Fruit fly (Drosophila melanogaster) whole organism, embryonic: ENCODE measurements around the gene CG6236.

Experiments
- Ada2b ChIP-seq: fragments of 200-800 bp; sonication (Bioruptor generic); IDR thresholded peaks from 2 replicates; pipeline ENCODE4 v1.3.6; 2022; ENCODE audit warnings: missing biosample characterization, missing genetic modification characterization
- C15 ChIP-seq: fragments of 200-800 bp; sonication (Bioruptor generic); IDR thresholded peaks from 3 replicates; pipeline ENCODE4 v1.3.6; 2022; ENCODE audit warnings: missing biosample characterization, missing genetic modification characterization
- CG10565 ChIP-seq: fragments of 200-800 bp; sonication (Bioruptor generic); optimal IDR thresholded peaks from 3 replicates; lab custom pipeline; 2016; ENCODE audit warnings: missing biosample characterization, mild to moderate bottlenecking, missing genetic modification characterization
- CG11695 ChIP-seq: fragments of 200-800 bp; sonication (Bioruptor generic); IDR thresholded peaks from 3 replicates; pipeline ENCODE4 v1.3.6; 2022; ENCODE audit warnings: missing biosample characterization, missing genetic modification characterization
- CG12659 ChIP-seq: fragments of 200-800 bp; sonication (Bioruptor generic); optimal IDR thresholded peaks from 3 replicates; lab custom pipeline; 2017; ENCODE audit warnings: mild to moderate bottlenecking, missing biosample characterization, missing genetic modification reagents, missing genetic modification characterization
- CG13424 ChIP-seq: fragments of 200-800 bp; sonication (Bioruptor generic); optimal IDR thresholded peaks from 2 replicates; lab custom pipeline; 2019; ENCODE audit warnings: missing biosample characterization, mild to moderate bottlenecking, missing genetic modification characterization, moderate library complexity
- CG13624 ChIP-seq: fragments of 200-800 bp; sonication (Bioruptor generic); optimal IDR thresholded peaks from 2 replicates; lab custom pipeline; 2016; ENCODE audit warnings: missing biosample characterization, missing genetic modification characterization
- CG14710 ChIP-seq: fragments of 200-800 bp; sonication (Bioruptor generic); optimal IDR thresholded peaks from 3 replicates; lab custom pipeline; 2019; ENCODE audit warnings: missing biosample characterization, mild to moderate bottlenecking, missing genetic modification characterization, moderate library complexity
- CG17829 ChIP-seq: fragments of 200-800 bp; optimal IDR thresholded peaks from 2 replicates; lab custom pipeline; 2019; ENCODE audit warnings: missing biosample characterization, mild to moderate bottlenecking, missing genetic modification characterization, moderate library complexity
- CG31224 ChIP-seq: fragments of 200-800 bp; sonication (Bioruptor generic); IDR thresholded peaks from 2 replicates; pipeline ENCODE4 v1.3.6; 2022; ENCODE audit warnings: missing biosample characterization, missing genetic modification characterization
- CG31441 ChIP-seq: fragments of 200-800 bp; sonication (Bioruptor generic); IDR thresholded peaks from 2 replicates; pipeline ENCODE4 v1.3.6; 2022; ENCODE audit warnings: missing biosample characterization, missing genetic modification characterization
- CG32767 ChIP-seq: fragments of 200-800 bp; sonication (Bioruptor generic); IDR thresholded peaks from 2 replicates; pipeline ENCODE4 v1.3.6; 2022; ENCODE audit warnings: missing biosample characterization, missing genetic modification characterization
- CG34422 ChIP-seq: fragments of 200-800 bp; sonication (Bioruptor generic); IDR thresholded peaks from 3 replicates; pipeline ENCODE4 v1.3.6; 2022; ENCODE audit warnings: missing biosample characterization, missing genetic modification characterization
- CG4282 ChIP-seq: fragments of 200-800 bp; sonication (Bioruptor generic); optimal IDR thresholded peaks from 2 replicates; lab custom pipeline; 2016; ENCODE audit warnings: missing biosample characterization, missing genetic modification characterization
- CG4404 ChIP-seq: fragments of 200-800 bp; sonication (Bioruptor generic); IDR thresholded peaks from 2 replicates; pipeline ENCODE4 v1.3.6; 2022; ENCODE audit warnings: missing biosample characterization, missing genetic modification characterization
- CG4707 ChIP-seq: fragments of 200-800 bp; sonication (Bioruptor generic); optimal IDR thresholded peaks from 2 replicates; lab custom pipeline; 2018; ENCODE audit warnings: missing biosample characterization, mild to moderate bottlenecking, missing genetic modification characterization, moderate library complexity
- CG5180 ChIP-seq: fragments of 200-800 bp; sonication (Bioruptor generic); optimal IDR thresholded peaks from 3 replicates; lab custom pipeline; 2017; ENCODE audit warnings: missing biosample characterization, missing genetic modification characterization, mild to moderate bottlenecking, moderate library complexity, missing genetic modification reagents
- CG7271 ChIP-seq: fragments of 200-800 bp; sonication (Bioruptor generic); optimal IDR thresholded peaks from 2 replicates; lab custom pipeline; 2018; ENCODE audit warnings: missing biosample characterization, mild to moderate bottlenecking, missing genetic modification characterization, moderate library complexity
- CG8924 ChIP-seq: fragments of 200-800 bp; optimal IDR thresholded peaks from 3 replicates; lab custom pipeline; 2019; ENCODE audit warnings: missing biosample characterization, mild to moderate bottlenecking, missing genetic modification characterization, moderate library complexity
- Doc3 ChIP-seq: fragments of 200-800 bp; sonication (Bioruptor generic); IDR thresholded peaks from 3 replicates; pipeline ENCODE4 v1.3.6; 2022; ENCODE audit warnings: missing biosample characterization, missing genetic modification characterization; ENCODE audit not compliant: partially characterized antibody
- Fer2 ChIP-seq: fragments of 200-800 bp; sonication (Bioruptor generic); optimal IDR thresholded peaks from 2 replicates; lab custom pipeline; 2018; ENCODE audit warnings: missing biosample characterization, mild to moderate bottlenecking, missing genetic modification characterization, moderate library complexity
- HLH54F ChIP-seq: fragments of 200-800 bp; sonication (Bioruptor generic); optimal IDR thresholded peaks from 3 replicates; lab custom pipeline; 2016; ENCODE audit warnings: missing biosample characterization, missing genetic modification characterization
- PHDP ChIP-seq: fragments of 200-800 bp; sonication (Bioruptor generic); optimal IDR thresholded peaks from 3 replicates; lab custom pipeline; 2018; ENCODE audit warnings: missing biosample characterization, mild to moderate bottlenecking, missing genetic modification characterization, moderate library complexity
- Sin3A ChIP-seq: fragments of >200 bp; optimal IDR thresholded peaks from 2 replicates; lab custom pipeline; 2018
- Ssrp ChIP-seq: fragments of 200-800 bp; sonication (Bioruptor generic); optimal IDR thresholded peaks from 2 replicates; lab custom pipeline; 2018; ENCODE audit warnings: missing biosample characterization, mild to moderate bottlenecking, missing genetic modification characterization, moderate library complexity
- Xrp1 ChIP-seq: fragments of 200-800 bp; sonication (Bioruptor generic); IDR thresholded peaks from 2 replicates; pipeline ENCODE4 v1.3.6; 2022; ENCODE audit warnings: missing biosample characterization, missing genetic modification characterization
- abd-A ChIP-seq: fragments of 200-800 bp; sonication (Bioruptor generic); optimal IDR thresholded peaks from 3 replicates; lab custom pipeline; 2019; ENCODE audit warnings: missing biosample characterization, mild to moderate bottlenecking, missing genetic modification characterization, moderate library complexity
- ac ChIP-seq: fragments of 200-800 bp; sonication (Bioruptor generic); optimal IDR thresholded peaks from 3 replicates; lab custom pipeline; 2017; ENCODE audit warnings: missing biosample characterization, mild to moderate bottlenecking, missing genetic modification characterization
- ase ChIP-seq: fragments of 200-800 bp; sonication (Bioruptor generic); IDR thresholded peaks from 3 replicates; pipeline ENCODE4 v1.3.6; 2022; ENCODE audit warnings: missing biosample characterization, missing genetic modification characterization
- cas ChIP-seq: fragments of 200-800 bp; sonication (Bioruptor generic); IDR thresholded peaks from 2 replicates; pipeline ENCODE4 v1.3.6; 2022; ENCODE audit warnings: missing biosample characterization, missing genetic modification characterization
- chinmo ChIP-seq: fragments of 200-800 bp; sonication (Bioruptor generic); IDR thresholded peaks from 4 replicates; pipeline ENCODE4 v1.3.6; 2022; ENCODE audit warnings: missing biosample characterization, missing genetic modification characterization; ENCODE audit not compliant: partially characterized antibody
- ci ChIP-seq: fragments of 200-800 bp; sonication (Bioruptor generic); IDR thresholded peaks from 3 replicates; pipeline ENCODE4 v1.3.6; 2022; ENCODE audit warnings: missing biosample characterization, missing genetic modification characterization
- crp ChIP-seq, 2 experiments: fragments of 200-800 bp; sonication (Bioruptor generic); optimal IDR thresholded peaks; 2 replicates in 1 of 2; 3 replicates in 1 of 2; lab custom pipeline; 2017; ENCODE audit warnings: missing biosample characterization in 2 of 2, missing genetic modification characterization in 2 of 2, mild to moderate bottlenecking in 1 of 2, moderate library complexity in 1 of 2
- danr ChIP-seq: fragments of 200-800 bp; sonication (Bioruptor generic); IDR thresholded peaks from 2 replicates; pipeline ENCODE4 v1.3.6; 2022; ENCODE audit warnings: missing biosample characterization, missing genetic modification characterization
- fd102C ChIP-seq: fragments of 200-800 bp; sonication (Bioruptor generic); optimal IDR thresholded peaks from 2 replicates; lab custom pipeline; 2018; ENCODE audit warnings: missing biosample characterization, mild to moderate bottlenecking, missing genetic modification characterization, moderate library complexity
- fd3F ChIP-seq: fragments of 200-800 bp; sonication (Bioruptor generic); optimal IDR thresholded peaks from 2 replicates; lab custom pipeline; 2018; ENCODE audit warnings: missing biosample characterization, mild to moderate bottlenecking, missing genetic modification characterization, moderate library complexity
- gsb-n ChIP-seq: fragments of 200-800 bp; sonication (Bioruptor generic); optimal IDR thresholded peaks from 3 replicates; lab custom pipeline; 2018; ENCODE audit warnings: missing biosample characterization, mild to moderate bottlenecking, missing genetic modification characterization
- h ChIP-seq: fragments of >200 bp; optimal IDR thresholded peaks from 2 replicates; lab custom pipeline; 2017
- her ChIP-seq: fragments of 200-800 bp; sonication (Bioruptor generic); optimal IDR thresholded peaks from 2 replicates; lab custom pipeline; 2016; ENCODE audit warnings: missing biosample characterization, missing genetic modification characterization
- ken ChIP-seq: fragments of 200-800 bp; sonication (Bioruptor generic); IDR thresholded peaks from 3 replicates; pipeline ENCODE4 v1.3.6; 2022; ENCODE audit warnings: missing biosample characterization, missing genetic modification characterization
- kni ChIP-seq: fragments of 200-800 bp; sonication (Bioruptor generic); optimal IDR thresholded peaks from 3 replicates; lab custom pipeline; 2017; ENCODE audit warnings: mild to moderate bottlenecking, missing biosample characterization, missing genetic modification reagents, missing genetic modification characterization
- lola ChIP-seq, 3 experiments: fragments of >200 bp in 2 of 3; fragments of 200-800 bp in 1 of 3; sonication (Bioruptor generic) in 1 of 3; optimal IDR thresholded peaks; 2 replicates each; lab custom pipeline; 2017 to 2019; ENCODE audit warnings: missing biosample characterization in 3 of 3, missing genetic modification characterization in 3 of 3, mild to moderate bottlenecking in 1 of 3, moderate library complexity in 1 of 3
- nerfin-1 ChIP-seq: fragments of 200-800 bp; sonication (Bioruptor generic); optimal IDR thresholded peaks from 3 replicates; lab custom pipeline; 2019; ENCODE audit warnings: missing biosample characterization, mild to moderate bottlenecking, missing genetic modification characterization, moderate library complexity
- oc ChIP-seq: fragments of 200-800 bp; sonication (Bioruptor generic); optimal IDR thresholded peaks from 2 replicates; lab custom pipeline; 2018; ENCODE audit warnings: missing biosample characterization, mild to moderate bottlenecking, missing genetic modification characterization, moderate library complexity
- prd ChIP-seq, 3 experiments: fragments of >200 bp in 2 of 3; fragments of 200-800 bp in 1 of 3; sonication (Bioruptor generic) in 1 of 3; optimal IDR thresholded peaks in 2 of 3; IDR thresholded peaks in 1 of 3; 2 replicates in 2 of 3; 3 replicates in 1 of 3; pipeline versions ENCODE4 v1.3.6 to Lab custom; 2017 to 2022; ENCODE audit warnings: missing biosample characterization in 1 of 3, missing genetic modification characterization in 1 of 3
- rib ChIP-seq: fragments of 200-800 bp; sonication (Bioruptor generic); IDR thresholded peaks from 2 replicates; pipeline ENCODE4 v1.3.6; 2022; ENCODE audit warnings: missing biosample characterization, missing genetic modification characterization
- scrt ChIP-seq: fragments of 200-800 bp; sonication (Bioruptor generic); optimal IDR thresholded peaks from 2 replicates; lab custom pipeline; 2018; ENCODE audit warnings: missing biosample characterization, mild to moderate bottlenecking, missing genetic modification characterization, moderate library complexity
- slbo ChIP-seq: fragments of 200-800 bp; sonication (Bioruptor generic); IDR thresholded peaks from 2 replicates; pipeline ENCODE4 v1.3.6; 2022; ENCODE audit warnings: missing biosample characterization, missing genetic modification characterization
- ssp ChIP-seq: fragments of 200-800 bp; sonication (Bioruptor generic); IDR thresholded peaks from 2 replicates; pipeline ENCODE4 v1.3.6; 2022; ENCODE audit warnings: missing biosample characterization, missing genetic modification characterization
- tll ChIP-seq, 2 experiments: fragments of 200-800 bp in 1 of 2; fragments of >200 bp in 1 of 2; sonication (Bioruptor generic) in 1 of 2; optimal IDR thresholded peaks; 2 replicates each; lab custom pipeline; 2017 to 2019; ENCODE audit warnings: missing biosample characterization in 2 of 2, missing genetic modification characterization in 2 of 2, mild to moderate bottlenecking in 1 of 2, moderate library complexity in 1 of 2
- wor ChIP-seq: fragments of 200-800 bp; sonication (Bioruptor generic); IDR thresholded peaks from 2 replicates; pipeline ENCODE4 v1.3.6; 2022; ENCODE audit warnings: missing biosample characterization, missing genetic modification characterization

The CG6236 gene

dm6 chr3R:15330472-15330871 is 2.4 kb upstream of the CG6236 start, which contains the start of gene mRpL9 (continued):
- peak in 1 of 3 experiments; percentile 18 for TF ChIP-seq lola (GFP tag; optimal IDR thresholded peaks at IDR 0.05; lab: Kevin White, UChicago)
- no peak for TF ChIP-seq h
- no peak for TF ChIP-seq prd (optimal IDR thresholded peaks at IDR 0.05; lab: Kevin White, UChicago)
- TF ChIP-seq prd (GFP tag; IDR thresholded peaks at IDR 0.05; lab: Robert Waterston, UW): no peak; the same call in 2 of the 3 replicates
- TF ChIP-seq scrt: no peak
- no peak for TF ChIP-seq CG10565 (GFP tag; lab: Kevin White, UChicago)
- TF ChIP-seq her (GFP tag; lab: Kevin White, UChicago): no peak
- no peak for TF ChIP-seq abd-A (tag; lab: Kevin White, UChicago)
- no peak for TF ChIP-seq CG31224 (GFP tag; lab: Robert Waterston, UW)
- TF ChIP-seq ci (GFP tag; lab: Robert Waterston, UW): 0 out of 3 replicates have a peak, but pooled peaks have one; percentile 37
- no peak for TF ChIP-seq CG34422
- no peak for TF ChIP-seq CG5180 (GFP tag; lab: Kevin White, UChicago)
- TF ChIP-seq kni (GFP tag; lab: Kevin White, UChicago): no peak
- TF ChIP-seq CG13624 (GFP tag; lab: Kevin White, UChicago): peak; percentile 30
- TF ChIP-seq HLH54F (GFP tag; lab: Kevin White, UChicago): no peak
- peak; percentile 34; the same call in 1 of the 3 replicates for TF ChIP-seq Doc3 (GFP tag; lab: Robert Waterston, UW)
- TF ChIP-seq slbo (GFP tag; lab: Robert Waterston, UW): peak; percentile 63
- TF ChIP-seq CG32767 (GFP tag; lab: Robert Waterston, UW): no peak
- peak; percentile 43 for TF ChIP-seq Sin3A (lab: Kevin White, UChicago)
- no peak for TF ChIP-seq cas (GFP tag; lab: Robert Waterston, UW)
- TF ChIP-seq CG14710 (tag; lab: Kevin White, UChicago): peak; percentile 64
- TF ChIP-seq rib: no peak
- TF ChIP-seq CG4282 (GFP tag; lab: Kevin White, UChicago): no peak
- peak; percentile 32 for TF ChIP-seq CG17829 (tag; lab: Kevin White, UChicago)
- peak in 1 of 2 experiments; percentile 34 for TF ChIP-seq tll (GFP tag; optimal IDR thresholded peaks at IDR 0.05; lab: Kevin White, UChicago)
- no peak for TF ChIP-seq fd102C (GFP tag; lab: Kevin White, UChicago)
- no peak for TF ChIP-seq CG8924 (tag; lab: Kevin White, UChicago)
- TF ChIP-seq wor (GFP tag; lab: Robert Waterston, UW): no peak
- no peak for TF ChIP-seq oc (tag; lab: Kevin White, UChicago)
- TF ChIP-seq nerfin-1 (tag; lab: Kevin White, UChicago): peak; percentile 20
- no peak for TF ChIP-seq crp (GFP tag; optimal IDR thresholded peaks at IDR 0.05; lab: Kevin White, UChicago)
- TF ChIP-seq Ada2b (GFP tag; lab: Robert Waterston, UW): no peak
- no peak for TF ChIP-seq CG7271 (tag; lab: Kevin White, UChicago)
- peak; percentile 98 for TF ChIP-seq CG31441 (GFP tag; lab: Robert Waterston, UW)
- TF ChIP-seq gsb-n (tag; lab: Kevin White, UChicago): no peak
- TF ChIP-seq fd3F (GFP tag; lab: Kevin White, UChicago): no peak
- no peak for TF ChIP-seq CG4707 (GFP tag; lab: Kevin White, UChicago)
- TF ChIP-seq ase: no peak
- peak; percentile 22 for TF ChIP-seq CG13424 (tag; lab: Kevin White, UChicago)
- no peak for TF ChIP-seq CG4404 (GFP tag; lab: Robert Waterston, UW)
- TF ChIP-seq C15: no peak
- peak; percentile 46 for TF ChIP-seq CG12659 (GFP tag; lab: Kevin White, UChicago)
- no peak for TF ChIP-seq Xrp1 (GFP tag; lab: Robert Waterston, UW)
- TF ChIP-seq chinmo: no peak
- peak; percentile 32 for TF ChIP-seq PHDP
- no peak for TF ChIP-seq ken (GFP tag; lab: Robert Waterston, UW)
- TF ChIP-seq danr (GFP tag; lab: Robert Waterston, UW): no peak
- TF ChIP-seq ac: no peak
- no peak for TF ChIP-seq CG11695 (GFP tag; lab: Robert Waterston, UW)
- no peak for TF ChIP-seq ssp (GFP tag; lab: Robert Waterston, UW)
- TF ChIP-seq Ssrp: no peak
- TF ChIP-seq Fer2: no peak
